Worm (Caenorhabditis elegans): Measurements from ENCODE around the gene ZK795.2.

ZK795.2 gene

ce11 chrIV:12565933-12566540, 7.3 kb upstream of the ZK795.2 start, which contains the start of gene eak-7:
Gene eak-7, minus strand, starts transcription at chrIV:12565983.
- no peak for TF ChIP-seq nhr-21 (tag; optimal IDR thresholded peaks at IDR 0.05)
- no peak for TF ChIP-seq elt-3 (tag; optimal IDR thresholded peaks at IDR 0.05)
- TF ChIP-seq fos-1 (tag; optimal IDR thresholded peaks at IDR 0.05), result peak; percentile 15
- no peak for TF ChIP-seq gmeb-1 (tag; optimal IDR thresholded peaks at IDR 0.05)
- TF ChIP-seq nhr-11 (tag; optimal IDR thresholded peaks at IDR 0.05), result no peak
- no peak for TF ChIP-seq ceh-82 (tag; optimal IDR thresholded peaks at IDR 0.05)
- TF ChIP-seq crh-2 (tag; optimal IDR thresholded peaks at IDR 0.05), result peak; percentile 4
- peak; percentile 50 for TF ChIP-seq unc-55 (GFP tag; optimal IDR thresholded peaks at IDR 0.05)
- TF ChIP-seq C34F6.9 (tag; optimal IDR thresholded peaks at IDR 0.05), result peak; percentile 55
- TF ChIP-seq mab-5 (tag; optimal IDR thresholded peaks at IDR 0.05), result no peak

- TF ChIP-seq sem-4 (tag; optimal IDR thresholded peaks at IDR 0.05) (no peak), nhr-12 (tag; optimal IDR thresholded peaks at IDR 0.05) (no peak), sma-3 (GFP tag; optimal IDR thresholded peaks at IDR 0.05) (no peak), ztf-4 (tag; optimal IDR thresholded peaks at IDR 0.05) (no peak), nhr-77 (tag; optimal IDR thresholded peaks at IDR 0.05) (no peak), C34F6.9 (tag; optimal IDR thresholded peaks at IDR 0.05) (no peak), blmp-1 (tag; optimal IDR thresholded peaks at IDR 0.05; ENCODE audit: insufficient read depth) (no peak), lin-13 (GFP tag; optimal IDR thresholded peaks at IDR 0.05) (no peak), unc-62 (GFP tag; optimal IDR thresholded peaks at IDR 0.05) (no peak)
Measured at ce11 chrIV:12560568-12560967, 1.8 kb upstream of the ZK795.2 start, which contains the start of gene snb-7. Gene snb-7, plus strand, starts transcription at chrIV:12560868.

- no peak for TF ChIP-seq Y55F3AM.14 (GFP tag; optimal IDR thresholded peaks at IDR 0.05)
- TF ChIP-seq nhr-77 (tag; optimal IDR thresholded peaks at IDR 0.05), result no peak
- TF ChIP-seq dmd-4 (tag; optimal IDR thresholded peaks at IDR 0.05), result no peak
- TF ChIP-seq ztf-11 (tag; optimal IDR thresholded peaks at IDR 0.05), result no peak
- TF ChIP-seq egl-27 (tag; optimal IDR thresholded peaks at IDR 0.05), result no peak
- no peak for TF ChIP-seq lin-11 (tag; optimal IDR thresholded peaks at IDR 0.05)
- no peak for TF ChIP-seq lin-13 (GFP tag; optimal IDR thresholded peaks at IDR 0.05)
- TF ChIP-seq unc-62 (GFP tag; optimal IDR thresholded peaks at IDR 0.05), result no peak
- TF ChIP-seq ceh-82 (tag; optimal IDR thresholded peaks at IDR 0.05), result no peak
- TF ChIP-seq ceh-16 (tag; optimal IDR thresholded peaks at IDR 0.05), result no peak
- TF ChIP-seq ZK546.5 (tag; optimal IDR thresholded peaks at IDR 0.05), result no peak
- TF ChIP-seq peb-1 (tag; optimal IDR thresholded peaks at IDR 0.05), result no peak
- TF ChIP-seq C34F6.9 (tag; optimal IDR thresholded peaks at IDR 0.05), result no peak
- TF ChIP-seq unc-55 (GFP tag; optimal IDR thresholded peaks at IDR 0.05), result no peak
Measured at ce11 chrIV:12551944-12552343, 6.8 kb downstream of the ZK795.2 start.

- no peak for TF ChIP-seq nhr-6 (tag; optimal IDR thresholded peaks at IDR 0.05)
Measured at ce11 chrIV:12549014-12549413, 9.8 kb downstream of the ZK795.2 start.

- TF ChIP-seq nhr-25 (tag; optimal IDR thresholded peaks at IDR 0.05) (no peak), mdl-1 (tag; optimal IDR thresholded peaks at IDR 0.05) (no peak)
Measured at ce11 chrIV:12547824-12548223, 11.0 kb downstream of the ZK795.2 start, which contains the start of gene ipmk-1. Gene ipmk-1, plus strand, starts transcription at chrIV:12548124.

DNA sequence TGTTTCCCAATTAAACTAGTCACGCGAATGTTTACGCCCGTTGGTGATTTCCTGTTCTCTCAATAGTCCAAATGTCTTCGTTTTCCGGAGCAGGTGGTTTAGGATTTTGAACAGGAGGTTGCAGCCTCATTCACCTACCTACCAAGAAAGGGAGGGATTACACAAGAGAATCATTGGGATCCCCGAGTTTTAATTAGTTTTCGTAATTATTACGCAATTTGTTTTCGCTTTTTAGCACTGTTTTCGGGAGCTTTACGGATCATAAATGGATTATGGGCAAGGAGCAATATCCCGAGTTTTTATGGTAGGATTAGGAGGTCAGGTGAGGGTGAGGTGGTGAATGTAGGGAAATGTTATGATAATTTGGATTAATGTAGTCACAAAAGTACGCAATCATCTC, 12.9 kb downstream of the ZK795.2 start:
- TF ChIP-seq ztf-1 (GFP tag; conservative IDR thresholded peaks at IDR 0.05) (no peak), elt-1 (tag; optimal IDR thresholded peaks at IDR 0.05) (no peak), ZK546.5 (tag; optimal IDR thresholded peaks at IDR 0.05) (no peak), blmp-1 (tag; optimal IDR thresholded peaks at IDR 0.05; ENCODE audit: insufficient read depth) (no peak), F13H6.1 (tag; optimal IDR thresholded peaks at IDR 0.05) (no peak), ztf-4 (tag; optimal IDR thresholded peaks at IDR 0.05) (no peak), egl-27 (tag; optimal IDR thresholded peaks at IDR 0.05) (no peak), R02D3.7 (tag; optimal IDR thresholded peaks at IDR 0.05) (no peak), peb-1 (tag; optimal IDR thresholded peaks at IDR 0.05) (no peak), sem-4 (tag; optimal IDR thresholded peaks at IDR 0.05) (no peak), crh-2 (tag; optimal IDR thresholded peaks at IDR 0.05) (no peak), fos-1 (tag; optimal IDR thresholded peaks at IDR 0.05) (no peak), unc-55 (GFP tag; optimal IDR thresholded peaks at IDR 0.05) (no peak), nhr-129 (tag; optimal IDR thresholded peaks at IDR 0.05) (no peak), ztf-11 (tag; optimal IDR thresholded peaks at IDR 0.05) (no peak), dmd-4 (tag; optimal IDR thresholded peaks at IDR 0.05) (no peak), ceh-82 (tag; optimal IDR thresholded peaks at IDR 0.05) (no peak), ceh-16 (tag; optimal IDR thresholded peaks at IDR 0.05) (no peak)

All from whole organism, L2 larva.